Fruit fly (Drosophila melanogaster): ENCODE measurements around the gene Klc.
A peak's percentile ranks its signal among the peaks of the same experiment; 100 is the strongest.

Gene Klc

DNA sequence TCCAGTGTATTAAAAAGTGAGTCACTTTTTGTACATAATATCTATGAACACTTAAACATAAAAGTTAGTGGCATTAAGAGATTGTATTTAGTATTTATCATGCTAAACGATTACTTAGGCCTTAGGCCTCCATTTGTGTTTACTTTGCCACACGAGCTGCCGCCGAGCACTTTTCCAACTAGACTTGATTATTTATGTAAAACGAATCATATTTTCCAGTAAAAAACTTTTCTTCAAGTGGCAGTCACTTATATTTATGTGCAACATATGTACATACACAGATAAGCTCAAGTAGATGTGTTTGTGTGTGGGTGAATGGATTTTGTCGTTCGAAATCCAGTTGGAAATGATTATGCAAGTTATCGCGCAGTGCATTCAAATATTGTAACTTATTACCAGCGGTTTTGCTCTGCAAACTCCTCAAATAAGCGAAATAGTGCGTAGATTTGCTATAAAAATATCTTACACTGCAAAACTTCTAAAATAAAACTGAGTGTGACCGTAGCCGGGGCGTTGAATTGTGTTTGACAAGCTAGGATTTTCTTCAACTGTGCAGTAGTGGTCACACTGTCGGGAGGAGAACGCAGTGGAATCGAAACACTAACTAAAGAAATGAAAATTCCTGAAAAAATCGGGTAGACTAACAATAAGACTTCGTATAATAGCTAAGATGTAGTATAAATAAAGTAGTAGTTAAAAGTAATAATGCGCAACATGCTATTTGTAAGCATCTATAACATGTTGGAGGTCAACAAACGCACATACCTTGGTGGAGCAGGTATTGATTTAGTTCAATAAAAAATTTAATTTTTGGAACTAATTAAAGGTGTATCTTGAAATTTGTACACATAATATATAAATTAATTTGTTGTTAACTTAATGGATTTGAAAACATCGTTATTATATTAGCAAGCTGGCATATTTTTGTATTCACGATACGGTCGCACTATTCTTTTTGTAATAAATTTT is at the start of gene Klc, which contains the start of gene CG10984 (continued):
- TF ChIP-seq Hr51 (GFP tag; optimal IDR thresholded peaks at IDR 0.05) (peak in 1 of 2 experiments; percentile 36), Usf (GFP tag; optimal IDR thresholded peaks at IDR 0.05) (no peak), CG17912 (GFP tag; optimal IDR thresholded peaks at IDR 0.05) (no peak), pros (GFP tag; optimal IDR thresholded peaks at IDR 0.05) (no peak), CG3838 (GFP tag; optimal IDR thresholded peaks at IDR 0.05) (no peak), CG13424 (tag; optimal IDR thresholded peaks at IDR 0.05) (peak; percentile 29), gfzf (GFP tag; optimal IDR thresholded peaks at IDR 0.05) (peak; percentile 90), Fer1 (GFP tag; optimal IDR thresholded peaks at IDR 0.05) (peak; percentile 70), CG12236 (GFP tag; optimal IDR thresholded peaks at IDR 0.05) (peak; percentile 19), croc (GFP tag; conservative IDR thresholded peaks at IDR 0.05) (no peak), MBD-R2 (GFP tag; IDR thresholded peaks at IDR 0.05) (peak; percentile 16; the same call in 1 of the 2 replicates), Max (GFP tag; optimal IDR thresholded peaks at IDR 0.05) (peak; percentile 51), dpn (GFP tag; optimal IDR thresholded peaks at IDR 0.05) (peak; percentile 24 to 57), CG1603 (tag; optimal IDR thresholded peaks at IDR 0.05) (peak; percentile 51), exex (tag; optimal IDR thresholded peaks at IDR 0.05) (peak; percentile 38), fd3F (GFP tag; optimal IDR thresholded peaks at IDR 0.05) (peak; percentile 41), CG10209 (GFP tag; optimal IDR thresholded peaks at IDR 0.05) (peak; percentile 27), D19A (tag; optimal IDR thresholded peaks at IDR 0.05) (peak; percentile 69), Dip3 (GFP tag; optimal IDR thresholded peaks at IDR 0.05) (peak; percentile 51), CG6813 (GFP tag; optimal IDR thresholded peaks at IDR 0.05) (no peak), CG3726 (GFP tag; IDR thresholded peaks at IDR 0.05) (no peak; the same call in 2 of the 3 replicates), CHES-1-like (GFP tag; optimal IDR thresholded peaks at IDR 0.05) (peak; percentile 66), CG11696 (GFP tag; IDR thresholded peaks at IDR 0.05) (0 out of 2 replicates have a peak, but pooled peaks have one; percentile 40), lola (GFP tag; optimal IDR thresholded peaks at IDR 0.05) (no peak), CG4328 (GFP tag; optimal IDR thresholded peaks at IDR 0.05) (peak; percentile 37), pfk (GFP tag; optimal IDR thresholded peaks at IDR 0.05) (peak; percentile 90), peb (GFP tag; IDR thresholded peaks at IDR 0.05) (0 out of 2 replicates have a peak, but pooled peaks have one; percentile 14), YL-1 (GFP tag; optimal IDR thresholded peaks at IDR 0.05) (peak; percentile 61), Hmr (GFP tag; optimal IDR thresholded peaks at IDR 0.05) (no peak), pb (GFP tag; optimal IDR thresholded peaks at IDR 0.05) (peak; percentile 73), Vsx1 (GFP tag; optimal IDR thresholded peaks at IDR 0.05) (no peak), slp2 (GFP tag; optimal IDR thresholded peaks at IDR 0.05) (peak; percentile 43), pan (optimal IDR thresholded peaks at IDR 0.05) (no peak), pan (GFP tag; optimal IDR thresholded peaks at IDR 0.05 in 1 of 2, IDR thresholded peaks at IDR 0.05 in 1 of 2) (peak in 1 of 2 experiments; percentile 79), chm (GFP tag; IDR thresholded peaks at IDR 0.05) (no peak; the same call in 1 of the 2 replicates), Hmx (GFP tag; optimal IDR thresholded peaks at IDR 0.05) (no peak), CG11723 (GFP tag; optimal IDR thresholded peaks at IDR 0.05) (no peak), fd64A (GFP tag; optimal IDR thresholded peaks at IDR 0.05) (no peak), GATAe (GFP tag; conservative IDR thresholded peaks at IDR 0.05) (no peak; the same call in 1 of the 2 replicates), stwl (tag; optimal IDR thresholded peaks at IDR 0.05) (peak; percentile 45), slou (GFP tag; optimal IDR thresholded peaks at IDR 0.05) (no peak), bbx (GFP tag; IDR thresholded peaks at IDR 0.05; ENCODE audit: partially characterized antibody) (no peak), schlank (tag; optimal IDR thresholded peaks at IDR 0.05) (no peak), Bgb (GFP tag; IDR thresholded peaks at IDR 0.05; ENCODE audit: partially characterized antibody) (0 out of 2 replicates have a peak, but pooled peaks have one; percentile 28), Bteb2 (GFP tag; optimal IDR thresholded peaks at IDR 0.05) (peak; percentile 54), zf30C (GFP tag; optimal IDR thresholded peaks at IDR 0.05) (peak; percentile 71), Dek (tag; optimal IDR thresholded peaks at IDR 0.05) (no peak)
